Worm (Caenorhabditis elegans) whole organism, L2 larva: ENCODE measurements around the gene Y48E1C.4.

Experiments used
- C34F6.9 ChIP-seq: fragments of 150-350 bp; optimal IDR thresholded peaks from 2 replicates; lab custom pipeline; 2014; ENCODE audit warnings: missing biosample characterization, missing genetic modification characterization
- F13H6.1 ChIP-seq: sonication (generic microtip); optimal IDR thresholded peaks from 2 replicates; lab custom pipeline; 2016; ENCODE audit warnings: missing genetic modification characterization, missing compliant biosample characterization
- R02D3.7 ChIP-seq: fragments of 150-350 bp; optimal IDR thresholded peaks from 2 replicates; lab custom pipeline; 2014; ENCODE audit warnings: missing biosample characterization, missing genetic modification characterization
- Y55F3AM.14 ChIP-seq: fragments of 200-800 bp; sonication (Bioruptor generic); optimal IDR thresholded peaks from 2 replicates; lab custom pipeline; 2018; ENCODE audit warnings: mild to moderate bottlenecking, missing genetic modification characterization, missing compliant biosample characterization
- ZK546.5 ChIP-seq: sonication (generic microtip); optimal IDR thresholded peaks from 2 replicates; lab custom pipeline; 2017; ENCODE audit warnings: missing biosample characterization, missing genetic modification characterization
- alr-1 ChIP-seq: fragments of 150-350 bp; optimal IDR thresholded peaks from 2 replicates; lab custom pipeline; 2014; ENCODE audit warnings: missing biosample characterization, missing genetic modification characterization
- aly-2 ChIP-seq: fragments of 150-350 bp; optimal IDR thresholded peaks from 2 replicates; lab custom pipeline; 2014; ENCODE audit warnings: missing biosample characterization, missing genetic modification characterization
- ama-1 ChIP-seq: fragments of 150-350 bp; optimal IDR thresholded peaks from 2 replicates; lab custom pipeline; 2018; ENCODE audit warnings: inconsistent platforms
- blmp-1 ChIP-seq: sonication (generic microtip); optimal IDR thresholded peaks from 2 replicates; lab custom pipeline; 2017; ENCODE audit warnings: missing genetic modification characterization, mild to moderate bottlenecking, missing compliant biosample characterization, antibody characterized with exemption, moderate library complexity; ENCODE audit not compliant: insufficient read depth
- ceh-16 ChIP-seq: fragments of 150-350 bp; optimal IDR thresholded peaks from 2 replicates; lab custom pipeline; 2014; ENCODE audit warnings: missing biosample characterization, missing genetic modification characterization
- ceh-82 ChIP-seq: fragments of 150-350 bp; optimal IDR thresholded peaks from 2 replicates; lab custom pipeline; 2014; ENCODE audit warnings: missing biosample characterization, missing genetic modification characterization
- crh-2 ChIP-seq: sonication (generic microtip); optimal IDR thresholded peaks from 2 replicates; lab custom pipeline; 2017; ENCODE audit warnings: missing biosample characterization, missing genetic modification characterization
- dmd-4 ChIP-seq: sonication (generic microtip); optimal IDR thresholded peaks from 2 replicates; lab custom pipeline; 2017; ENCODE audit warnings: missing biosample characterization, missing genetic modification characterization
- egl-27 ChIP-seq: sonication (generic microtip); optimal IDR thresholded peaks from 3 replicates; lab custom pipeline; 2017; ENCODE audit warnings: missing biosample characterization, missing genetic modification reagents, missing genetic modification characterization
- elt-3 ChIP-seq: sonication (generic microtip); optimal IDR thresholded peaks from 2 replicates; lab custom pipeline; 2017; ENCODE audit warnings: missing biosample characterization, missing genetic modification characterization
- fos-1 ChIP-seq: fragments of 150-350 bp; optimal IDR thresholded peaks from 2 replicates; lab custom pipeline; 2014; ENCODE audit warnings: missing biosample characterization, missing genetic modification characterization
- gmeb-1 ChIP-seq: fragments of 150-350 bp; optimal IDR thresholded peaks from 2 replicates; lab custom pipeline; 2014; ENCODE audit warnings: missing biosample characterization, missing genetic modification characterization
- lin-11 ChIP-seq: fragments of 150-350 bp; sonication (generic microtip); optimal IDR thresholded peaks from 2 replicates; lab custom pipeline; 2014; ENCODE audit warnings: missing biosample characterization, missing genetic modification characterization, inconsistent platforms, mixed read lengths
- lin-13 ChIP-seq: fragments of 150-350 bp; optimal IDR thresholded peaks from 2 replicates; lab custom pipeline; 2014; ENCODE audit warnings: missing biosample characterization, missing genetic modification reagents, missing genetic modification characterization
- lin-39 ChIP-seq: fragments of 150-350 bp; optimal IDR thresholded peaks from 2 replicates; lab custom pipeline; 2014; ENCODE audit warnings: missing biosample characterization, missing genetic modification reagents, missing genetic modification characterization
- lsy-2 ChIP-seq, 2 experiments: fragments of 150-350 bp in 1 of 2; sonication (generic microtip) in 1 of 2; optimal IDR thresholded peaks; 2 replicates each; lab custom pipeline; 2014 to 2017; ENCODE audit warnings: missing biosample characterization in 2 of 2, missing genetic modification characterization in 2 of 2
- mbf-1 ChIP-seq: sonication (generic microtip); optimal IDR thresholded peaks from 2 replicates; lab custom pipeline; 2017; ENCODE audit warnings: missing biosample characterization, missing genetic modification characterization
- mdl-1 ChIP-seq, 2 experiments: fragments of 150-350 bp in 1 of 2; sonication (generic microtip) in 1 of 2; optimal IDR thresholded peaks; 2 replicates each; lab custom pipeline; 2017; ENCODE audit warnings: missing biosample characterization in 2 of 2, missing genetic modification characterization in 2 of 2
- nhr-10 ChIP-seq: sonication (generic microtip); optimal IDR thresholded peaks from 2 replicates; lab custom pipeline; 2017; ENCODE audit warnings: missing biosample characterization, missing genetic modification characterization
- nhr-12 ChIP-seq: fragments of 150-350 bp; optimal IDR thresholded peaks from 2 replicates; lab custom pipeline; 2014; ENCODE audit warnings: missing biosample characterization, missing genetic modification characterization
- nhr-129 ChIP-seq: fragments of 150-350 bp; optimal IDR thresholded peaks from 2 replicates; lab custom pipeline; 2014; ENCODE audit warnings: missing biosample characterization, missing genetic modification characterization
- nhr-21 ChIP-seq: fragments of 150-350 bp; optimal IDR thresholded peaks from 2 replicates; lab custom pipeline; 2014; ENCODE audit warnings: missing biosample characterization, missing genetic modification characterization
- nhr-23 ChIP-seq: fragments of 150-350 bp; optimal IDR thresholded peaks from 2 replicates; lab custom pipeline; 2014; ENCODE audit warnings: missing biosample characterization, missing genetic modification reagents, missing genetic modification characterization
- nhr-237 ChIP-seq: fragments of 150-350 bp; optimal IDR thresholded peaks from 2 replicates; lab custom pipeline; 2014; ENCODE audit warnings: missing biosample characterization, missing genetic modification characterization
- nhr-25 ChIP-seq: fragments of 150-350 bp; sonication (generic microtip); optimal IDR thresholded peaks from 3 replicates; lab custom pipeline; 2014; ENCODE audit warnings: missing biosample characterization, missing genetic modification characterization
- nhr-6 ChIP-seq: fragments of 150-350 bp; optimal IDR thresholded peaks from 2 replicates; lab custom pipeline; 2014; ENCODE audit warnings: missing biosample characterization, missing genetic modification characterization
- nhr-77 ChIP-seq: fragments of 150-350 bp; optimal IDR thresholded peaks from 2 replicates; lab custom pipeline; 2014; ENCODE audit warnings: missing biosample characterization, missing genetic modification characterization
- peb-1 ChIP-seq: fragments of 150-350 bp; optimal IDR thresholded peaks from 2 replicates; lab custom pipeline; 2014; ENCODE audit warnings: missing biosample characterization, missing genetic modification characterization
- sem-4 ChIP-seq: fragments of 150-350 bp; optimal IDR thresholded peaks from 2 replicates; lab custom pipeline; 2014; ENCODE audit warnings: missing biosample characterization, missing genetic modification reagents, missing genetic modification characterization
- sma-3 ChIP-seq: sonication (generic microtip); optimal IDR thresholded peaks from 2 replicates; lab custom pipeline; 2016; ENCODE audit warnings: missing genetic modification reagents, missing genetic modification characterization, missing compliant biosample characterization
- sma-9 ChIP-seq, 2 experiments: fragments of 150-350 bp in 1 of 2; sonication (generic microtip) in 1 of 2; optimal IDR thresholded peaks; 2 replicates each; lab custom pipeline; 2014 to 2016; ENCODE audit warnings: missing genetic modification characterization in 2 of 2, mild to moderate bottlenecking in 1 of 2, missing biosample characterization in 1 of 2, missing compliant biosample characterization in 1 of 2, missing genetic modification reagents in 1 of 2, moderate library complexity in 1 of 2
- snpc-4 ChIP-seq: fragments of 150-350 bp; optimal IDR thresholded peaks from 2 replicates; lab custom pipeline; 2014; ENCODE audit warnings: missing biosample characterization, missing genetic modification characterization
- unc-39 ChIP-seq: fragments of 150-350 bp; optimal IDR thresholded peaks from 2 replicates; lab custom pipeline; 2014; ENCODE audit warnings: missing biosample characterization, missing genetic modification characterization
- unc-55 ChIP-seq: fragments of 150-350 bp; sonication (generic microtip); optimal IDR thresholded peaks from 3 replicates; lab custom pipeline; 2014; ENCODE audit warnings: missing biosample characterization, missing genetic modification reagents, missing genetic modification characterization
- unc-62 ChIP-seq: fragments of 150-350 bp; optimal IDR thresholded peaks from 2 replicates; lab custom pipeline; 2014; ENCODE audit warnings: missing biosample characterization, missing genetic modification reagents, missing genetic modification characterization
- zag-1 ChIP-seq: fragments of 150-350 bp; optimal IDR thresholded peaks from 2 replicates; lab custom pipeline; 2014; ENCODE audit warnings: missing biosample characterization, missing genetic modification characterization
- ztf-1 ChIP-seq: fragments of 200-800 bp; sonication (Bioruptor generic); conservative IDR thresholded peaks from 2 replicates; pipeline ENCODE4 v1.3.6; 2022; ENCODE audit warnings: missing genetic modification characterization, missing compliant biosample characterization
- ztf-4 ChIP-seq: fragments of 150-350 bp; optimal IDR thresholded peaks from 2 replicates; lab custom pipeline; 2014; ENCODE audit warnings: missing biosample characterization, missing genetic modification characterization

The Y48E1C.4 gene

ce11 chrII:13479424-13479823 lies 42.8 kb upstream of the Y48E1C.4 start:
- TF ChIP-seq elt-3 (tag; lab: Kevin White, UChicago) = no peak
- no peak for TF ChIP-seq peb-1 (tag; lab: Kevin White, UChicago)
- TF ChIP-seq ztf-1 (GFP tag; lab: Robert Waterston, UW) = no peak
- no peak for TF ChIP-seq nhr-23

- TF ChIP-seq crh-2 (tag; lab: Kevin White, UChicago) = peak; percentile 48
- TF ChIP-seq nhr-6 (tag; lab: Kevin White, UChicago) = no peak
- TF ChIP-seq ztf-4 (tag; lab: Kevin White, UChicago) = no peak
- no peak for TF ChIP-seq dmd-4 (tag; lab: Kevin White, UChicago)
- no peak for TF ChIP-seq Y55F3AM.14
- no peak for TF ChIP-seq alr-1
- TF ChIP-seq snpc-4 (tag; lab: Kevin White, UChicago) = no peak
- TF ChIP-seq nhr-23 = no peak
- TF ChIP-seq lin-39 (tag; lab: Kevin White, UChicago) = no peak
- peak; percentile 24 for TF ChIP-seq nhr-129 (tag; lab: Kevin White, UChicago)
- no peak for TF ChIP-seq nhr-10 (tag; lab: Kevin White, UChicago)
- no peak for TF ChIP-seq egl-27
- TF ChIP-seq sma-3 (GFP tag; lab: Kevin White, UChicago) = peak; percentile 44
- no peak for TF ChIP-seq blmp-1 (tag; lab: Kevin White, UChicago)
- no peak for TF ChIP-seq aly-2
- no peak for TF ChIP-seq peb-1 (tag; lab: Kevin White, UChicago)
- TF ChIP-seq lin-13 (GFP tag; lab: Kevin White, UChicago) = peak; percentile 29
- no peak for TF ChIP-seq unc-62 (GFP tag; lab: Kevin White, UChicago)
- TF ChIP-seq sem-4 (tag; lab: Kevin White, UChicago) = no peak
- TF ChIP-seq ceh-16 (tag; lab: Kevin White, UChicago) = no peak
- peak; percentile 2 for TF ChIP-seq nhr-21 (tag; lab: Kevin White, UChicago)
- no peak for TF ChIP-seq R02D3.7 (tag; lab: Kevin White, UChicago)
- TF ChIP-seq mbf-1 (tag; lab: Kevin White, UChicago) = no peak
- TF ChIP-seq nhr-25 (tag; lab: Kevin White, UChicago) = peak; percentile 2
- peak; percentile 77 for TF ChIP-seq gmeb-1
- no peak for TF ChIP-seq ztf-1 (GFP tag; lab: Robert Waterston, UW)
- TF ChIP-seq fos-1 (tag; lab: Kevin White, UChicago) = no peak
- peak; percentile 16 for TF ChIP-seq F13H6.1
- peak; percentile 73 for TF ChIP-seq unc-55 (GFP tag; lab: Kevin White, UChicago)
- TF ChIP-seq unc-39 (tag; lab: Kevin White, UChicago) = no peak
- no peak for TF ChIP-seq elt-3 (tag; lab: Kevin White, UChicago)
- TF ChIP-seq ZK546.5 (tag; lab: Kevin White, UChicago) = no peak
- TF ChIP-seq nhr-237 (tag; lab: Kevin White, UChicago) = no peak
- peak; percentile 46 to 71 for TF ChIP-seq lsy-2 (tag; optimal IDR thresholded peaks at IDR 0.05; lab: Kevin White, UChicago)
- TF ChIP-seq sma-9 (GFP tag; optimal IDR thresholded peaks at IDR 0.05; lab: Kevin White, UChicago) = peak; percentile 29
- TF ChIP-seq sma-9 (tag; optimal IDR thresholded peaks at IDR 0.05; lab: Kevin White, UChicago) = no peak
- TF ChIP-seq C34F6.9 (tag; lab: Kevin White, UChicago) = peak; percentile 73
- no peak for TF ChIP-seq ceh-82 (tag; lab: Kevin White, UChicago)
- peak; percentile 5 for TF ChIP-seq ama-1 (lab: Kevin White, UChicago)
- TF ChIP-seq lin-11 (tag; lab: Kevin White, UChicago) = no peak
- TF ChIP-seq nhr-12 (tag; lab: Kevin White, UChicago) = no peak
- no peak for TF ChIP-seq mdl-1 (tag; optimal IDR thresholded peaks at IDR 0.05; lab: Kevin White, UChicago)
- TF ChIP-seq, all 48 proteins: peak for 13
Measured at ce11 chrII:13477230-13477629, 40.6 kb upstream of the Y48E1C.4 start.

- TF ChIP-seq zag-1 (tag; lab: Kevin White, UChicago) = no peak
- TF ChIP-seq nhr-77 (tag; lab: Kevin White, UChicago) = no peak
- TF ChIP-seq nhr-21 (tag; lab: Kevin White, UChicago) = no peak
- no peak for TF ChIP-seq sma-3 (GFP tag; lab: Kevin White, UChicago)
- TF ChIP-seq ztf-1 (GFP tag; lab: Robert Waterston, UW) = no peak
- TF ChIP-seq unc-55 (GFP tag; lab: Kevin White, UChicago) = no peak
Measured at ce11 chrII:13472101-13472500, 35.5 kb upstream of the Y48E1C.4 start, which contains the start of gene E01G4.5. TSS of gene E01G4.5 (plus strand) at chrII:13472401.
